Fruit fly (Drosophila melanogaster) whole organism, embryonic: ENCODE measurements around the gene Pex3.

Experiments used
- Abd-B ChIP-seq: fragments of 200-800 bp; sonication (Bioruptor generic); optimal IDR thresholded peaks from 2 replicates; lab custom pipeline; 2018; ENCODE audit warnings: missing biosample characterization, mild to moderate bottlenecking, missing genetic modification characterization, moderate library complexity
- Antp ChIP-seq: fragments of 200-800 bp; sonication (Bioruptor generic); optimal IDR thresholded peaks from 3 replicates; lab custom pipeline; 2016; ENCODE audit warnings: missing biosample characterization, missing genetic modification characterization
- CG10321 ChIP-seq: fragments of 200-800 bp; sonication (Bioruptor generic); IDR thresholded peaks from 2 replicates; pipeline ENCODE4 v1.3.6; 2022; ENCODE audit warnings: missing biosample characterization, missing genetic modification characterization
- CG10462 ChIP-seq: fragments of 200-800 bp; sonication (Bioruptor generic); optimal IDR thresholded peaks from 2 replicates; lab custom pipeline; 2016; ENCODE audit warnings: missing biosample characterization, missing genetic modification characterization
- CG10654 ChIP-seq: fragments of 200-800 bp; sonication (Bioruptor generic); optimal IDR thresholded peaks from 2 replicates; lab custom pipeline; 2016; ENCODE audit warnings: missing biosample characterization, missing genetic modification characterization
- CG10959 ChIP-seq: fragments of 200-800 bp; sonication (Bioruptor generic); IDR thresholded peaks from 2 replicates; pipeline ENCODE4 v1.3.6; 2022; ENCODE audit warnings: missing biosample characterization, missing genetic modification characterization
- CG10979 ChIP-seq: fragments of 200-800 bp; sonication (Bioruptor generic); optimal IDR thresholded peaks from 2 replicates; lab custom pipeline; 2018; ENCODE audit warnings: missing biosample characterization, mild to moderate bottlenecking, missing genetic modification characterization, moderate library complexity
- CG11696 ChIP-seq: fragments of 200-800 bp; sonication (Bioruptor generic); IDR thresholded peaks from 2 replicates; pipeline ENCODE4 v1.3.6; 2022; ENCODE audit warnings: missing biosample characterization, missing genetic modification characterization
- CG1233 ChIP-seq: fragments of 200-800 bp; sonication (Bioruptor generic); optimal IDR thresholded peaks from 4 replicates; lab custom pipeline; 2018; ENCODE audit warnings: missing biosample characterization, mild to moderate bottlenecking, missing genetic modification characterization
- CG12659 ChIP-seq: fragments of 200-800 bp; sonication (Bioruptor generic); optimal IDR thresholded peaks from 3 replicates; lab custom pipeline; 2017; ENCODE audit warnings: mild to moderate bottlenecking, missing biosample characterization, missing genetic modification reagents, missing genetic modification characterization
- CG12942 ChIP-seq: fragments of 200-800 bp; sonication (Bioruptor generic); optimal IDR thresholded peaks from 3 replicates; lab custom pipeline; 2016; ENCODE audit warnings: missing biosample characterization, missing genetic modification characterization
- CG18011 ChIP-seq: fragments of 200-800 bp; sonication (Bioruptor generic); optimal IDR thresholded peaks from 2 replicates; lab custom pipeline; 2017; ENCODE audit warnings: missing biosample characterization, missing genetic modification characterization, mild to moderate bottlenecking, moderate library complexity, missing genotype
- CG18262 ChIP-seq: fragments of 200-800 bp; optimal IDR thresholded peaks from 3 replicates; lab custom pipeline; 2019; ENCODE audit warnings: missing biosample characterization, mild to moderate bottlenecking, missing genetic modification characterization, moderate library complexity
- CG32532 ChIP-seq: fragments of 200-800 bp; sonication (Bioruptor generic); IDR thresholded peaks from 2 replicates; pipeline ENCODE4 v1.3.6; 2022; ENCODE audit warnings: missing biosample characterization, missing genetic modification characterization
- CG33213 ChIP-seq: fragments of 200-800 bp; sonication (Bioruptor generic); optimal IDR thresholded peaks from 3 replicates; lab custom pipeline; 2016; ENCODE audit warnings: missing biosample characterization, missing genetic modification characterization
- CG4617 ChIP-seq: fragments of 200-800 bp; sonication (Bioruptor generic); optimal IDR thresholded peaks from 3 replicates; lab custom pipeline; 2016; ENCODE audit warnings: missing biosample characterization, missing genetic modification characterization, borderline replicate concordance
- CG4820 ChIP-seq: fragments of 200-800 bp; sonication (Bioruptor generic); optimal IDR thresholded peaks from 3 replicates; lab custom pipeline; 2016; ENCODE audit warnings: missing biosample characterization, missing genetic modification characterization
- CG5953 ChIP-seq: fragments of 200-800 bp; sonication (Bioruptor generic); IDR thresholded peaks from 2 replicates; pipeline ENCODE4 v1.3.6; 2022; ENCODE audit warnings: missing biosample characterization, missing genetic modification characterization
- CG6791 ChIP-seq: fragments of 200-800 bp; sonication (Bioruptor generic); IDR thresholded peaks from 3 replicates; pipeline ENCODE4 v1.3.6; 2022; ENCODE audit warnings: missing biosample characterization, missing genetic modification characterization; ENCODE audit not compliant: partially characterized antibody
- CG7839 ChIP-seq: fragments of 200-800 bp; sonication (Bioruptor generic); optimal IDR thresholded peaks from 3 replicates; lab custom pipeline; 2018; ENCODE audit warnings: missing biosample characterization, mild to moderate bottlenecking, missing genetic modification characterization, moderate library complexity
- CG7963 ChIP-seq: fragments of 200-800 bp; sonication (Bioruptor generic); IDR thresholded peaks from 3 replicates; pipeline ENCODE4 v1.3.6; 2022; ENCODE audit warnings: missing biosample characterization, missing genetic modification characterization; ENCODE audit not compliant: partially characterized antibody
- D19A ChIP-seq: fragments of 200-800 bp; optimal IDR thresholded peaks from 3 replicates; lab custom pipeline; 2019; ENCODE audit warnings: missing biosample characterization, mild to moderate bottlenecking, missing genetic modification characterization, moderate library complexity
- Gug ChIP-seq: fragments of 200-800 bp; sonication (Bioruptor generic); IDR thresholded peaks from 4 replicates; pipeline ENCODE4 v1.3.6; 2022; ENCODE audit warnings: missing biosample characterization, missing genetic modification characterization
- HLH3B ChIP-seq: fragments of 200-800 bp; sonication (Bioruptor generic); IDR thresholded peaks from 2 replicates; pipeline ENCODE4 v1.3.6; 2022; ENCODE audit warnings: missing biosample characterization, missing genetic modification characterization
- HLH4C ChIP-seq: fragments of 200-800 bp; sonication (Bioruptor generic); IDR thresholded peaks from 3 replicates; pipeline ENCODE4 v1.3.6; 2022; ENCODE audit warnings: missing biosample characterization, missing genetic modification characterization; ENCODE audit not compliant: partially characterized antibody
- Hsf ChIP-seq: fragments of 200-800 bp; sonication (Bioruptor generic); optimal IDR thresholded peaks from 3 replicates; lab custom pipeline; 2016; ENCODE audit warnings: missing biosample characterization, missing genetic modification characterization
- Max ChIP-seq: fragments of 200-800 bp; sonication (Bioruptor generic); optimal IDR thresholded peaks from 2 replicates; lab custom pipeline; 2016; ENCODE audit warnings: missing biosample characterization, mild to moderate bottlenecking, missing genetic modification characterization
- Optix ChIP-seq: fragments of 200-800 bp; sonication (Bioruptor generic); IDR thresholded peaks from 3 replicates; pipeline ENCODE4 v1.3.6; 2022; ENCODE audit warnings: missing biosample characterization, missing genetic modification characterization
- Pdp1 ChIP-seq, 2 experiments: fragments of 200-800 bp; sonication (Bioruptor generic); optimal IDR thresholded peaks; 3 replicates each; lab custom pipeline; 2016; ENCODE audit warnings: missing biosample characterization in 2 of 2, missing genetic modification characterization in 2 of 2, mild to moderate bottlenecking in 1 of 2, moderate library complexity in 1 of 2
- Side ChIP-seq: fragments of 200-800 bp; sonication (Bioruptor generic); optimal IDR thresholded peaks from 2 replicates; lab custom pipeline; 2016; ENCODE audit warnings: missing biosample characterization, missing genetic modification characterization
- Ssrp ChIP-seq: fragments of 200-800 bp; sonication (Bioruptor generic); optimal IDR thresholded peaks from 2 replicates; lab custom pipeline; 2018; ENCODE audit warnings: missing biosample characterization, mild to moderate bottlenecking, missing genetic modification characterization, moderate library complexity
- ase ChIP-seq: fragments of 200-800 bp; sonication (Bioruptor generic); IDR thresholded peaks from 3 replicates; pipeline ENCODE4 v1.3.6; 2022; ENCODE audit warnings: missing biosample characterization, missing genetic modification characterization
- ato ChIP-seq: fragments of 200-800 bp; sonication (Bioruptor generic); IDR thresholded peaks from 2 replicates; pipeline ENCODE4 v1.3.6; 2022; ENCODE audit warnings: missing biosample characterization, missing genetic modification characterization; ENCODE audit not compliant: partially characterized antibody
- chif ChIP-seq, 2 experiments: fragments of 200-800 bp; sonication (Bioruptor generic); optimal IDR thresholded peaks; 3 replicates each; lab custom pipeline; 2016; ENCODE audit warnings: missing biosample characterization in 2 of 2, missing genetic modification characterization in 2 of 2
- dan ChIP-seq: fragments of 200-800 bp; sonication (Bioruptor generic); IDR thresholded peaks from 2 replicates; pipeline ENCODE4 v1.3.6; 2022; ENCODE audit warnings: missing biosample characterization, missing genetic modification characterization
- ems ChIP-seq: fragments of 200-800 bp; sonication (Bioruptor generic); optimal IDR thresholded peaks from 3 replicates; lab custom pipeline; 2016; ENCODE audit warnings: missing biosample characterization, missing genetic modification characterization
- gcm ChIP-seq: fragments of 200-800 bp; sonication (Bioruptor generic); optimal IDR thresholded peaks from 2 replicates; lab custom pipeline; 2019; ENCODE audit warnings: missing biosample characterization, mild to moderate bottlenecking, missing genetic modification characterization, moderate library complexity
- gsb-n ChIP-seq: fragments of 200-800 bp; sonication (Bioruptor generic); optimal IDR thresholded peaks from 3 replicates; lab custom pipeline; 2018; ENCODE audit warnings: missing biosample characterization, mild to moderate bottlenecking, missing genetic modification characterization
- lov ChIP-seq, 2 experiments: fragments of 200-800 bp in 1 of 2; fragments of >200 bp in 1 of 2; sonication (Bioruptor generic) in 1 of 2; IDR thresholded peaks in 1 of 2; optimal IDR thresholded peaks in 1 of 2; 2 replicates in 1 of 2; 3 replicates in 1 of 2; pipeline versions ENCODE4 v1.3.6 to Lab custom; 2017 to 2022; ENCODE audit warnings: missing biosample characterization in 1 of 2, missing genetic modification characterization in 1 of 2
- nmo ChIP-seq: fragments of 200-800 bp; sonication (Bioruptor generic); optimal IDR thresholded peaks from 2 replicates; lab custom pipeline; 2018; ENCODE audit warnings: missing biosample characterization, mild to moderate bottlenecking, missing genetic modification characterization, moderate library complexity
- oc ChIP-seq: fragments of 200-800 bp; sonication (Bioruptor generic); optimal IDR thresholded peaks from 2 replicates; lab custom pipeline; 2018; ENCODE audit warnings: missing biosample characterization, mild to moderate bottlenecking, missing genetic modification characterization, moderate library complexity
- peb ChIP-seq: fragments of 200-800 bp; sonication (Bioruptor generic); IDR thresholded peaks from 2 replicates; pipeline ENCODE4 v1.3.6; 2022; ENCODE audit warnings: missing biosample characterization, missing genetic modification characterization
- sna ChIP-seq: fragments of 200-800 bp; sonication (Bioruptor generic); IDR thresholded peaks from 2 replicates; pipeline ENCODE4 v1.3.6; 2022; ENCODE audit warnings: missing biosample characterization, missing genetic modification characterization; ENCODE audit not compliant: partially characterized antibody
- so ChIP-seq: fragments of 200-800 bp; sonication (Bioruptor generic); IDR thresholded peaks from 3 replicates; pipeline ENCODE4 v1.3.6; 2022; ENCODE audit warnings: missing biosample characterization, missing genetic modification characterization
- sob ChIP-seq: fragments of 200-800 bp; sonication (Bioruptor generic); IDR thresholded peaks from 2 replicates; pipeline ENCODE4 v1.3.6; 2022; ENCODE audit warnings: missing biosample characterization, missing genetic modification characterization
- tna ChIP-seq: fragments of 200-800 bp; sonication (Bioruptor generic); IDR thresholded peaks from 2 replicates; pipeline ENCODE4 v1.3.6; 2022; ENCODE audit warnings: missing biosample characterization, missing genetic modification characterization; ENCODE audit not compliant: partially characterized antibody
- unpg ChIP-seq: fragments of 200-800 bp; sonication (Bioruptor generic); optimal IDR thresholded peaks from 3 replicates; lab custom pipeline; 2018; ENCODE audit warnings: missing biosample characterization, mild to moderate bottlenecking, missing genetic modification characterization, moderate library complexity
- wdn ChIP-seq: fragments of 200-800 bp; sonication (Bioruptor generic); IDR thresholded peaks from 2 replicates; pipeline ENCODE4 v1.3.6; 2022; ENCODE audit warnings: missing biosample characterization, missing genetic modification characterization

Gene Pex3

dm6 chr3L:15104849-15105555 is 39.2 kb upstream of the Pex3 start (continued):
- TF ChIP-seq CG1233 (GFP tag; lab: Kevin White, UChicago) (no peak), CG10979 (tag; lab: Kevin White, UChicago) (peak; percentile 27), HLH3B (GFP tag; lab: Robert Waterston, UW) (peak; percentile 36; the same call in 1 of the 2 replicates), so (GFP tag; lab: Robert Waterston, UW) (no peak), CG5953 (peak; percentile 13; the same call in 1 of the 2 replicates), sob (GFP tag; lab: Robert Waterston, UW) (peak; percentile 75), ems (GFP tag; lab: Kevin White, UChicago) (peak; percentile 9), Gug (GFP tag; lab: Robert Waterston, UW) (peak; percentile 58; the same call in 2 of the 4 replicates), Antp (GFP tag; lab: Kevin White, UChicago) (peak; percentile 72), CG4617 (GFP tag; lab: Kevin White, UChicago) (no peak), ase (GFP tag; lab: Robert Waterston, UW) (no peak), CG18011 (peak; percentile 17), chif (GFP tag; optimal IDR thresholded peaks at IDR 0.05; lab: Kevin White, UChicago) (peak; percentile 20 to 44), CG4820 (GFP tag; lab: Kevin White, UChicago) (no peak), CG7963 (GFP tag; lab: Robert Waterston, UW) (no peak), dan (GFP tag; lab: Robert Waterston, UW) (no peak), CG10321 (GFP tag; lab: Robert Waterston, UW) (no peak), CG10654 (peak; percentile 9), CG32532 (GFP tag; lab: Robert Waterston, UW) (peak; percentile 58), D19A (tag; lab: Kevin White, UChicago) (peak; percentile 95), Side (GFP tag; lab: Kevin White, UChicago) (peak; percentile 18), wdn (GFP tag; lab: Robert Waterston, UW) (no peak), gcm (GFP tag; lab: Kevin White, UChicago) (peak; percentile 6), sna (GFP tag; lab: Robert Waterston, UW) (no peak), tna (GFP tag; lab: Robert Waterston, UW) (no peak), CG6791 (GFP tag; lab: Robert Waterston, UW) (no peak), Hsf (GFP tag; lab: Kevin White, UChicago) (peak; percentile 68), CG10959 (GFP tag; lab: Robert Waterston, UW) (no peak), CG7839 (tag; lab: Kevin White, UChicago) (peak; percentile 69), Max (GFP tag; lab: Kevin White, UChicago) (no peak), ato (GFP tag; lab: Robert Waterston, UW) (no peak), Pdp1 (GFP tag; optimal IDR thresholded peaks at IDR 0.05; lab: Kevin White, UChicago) (peak; percentile 37 to 67), lov (optimal IDR thresholded peaks at IDR 0.05; lab: Kevin White, UChicago) (no peak), lov (GFP tag; IDR thresholded peaks at IDR 0.05; lab: Robert Waterston, UW) (no peak), peb (GFP tag; lab: Robert Waterston, UW) (peak; percentile 56), HLH4C (GFP tag; lab: Robert Waterston, UW) (no peak), Ssrp (tag; lab: Kevin White, UChicago) (peak; percentile 51), oc (tag; lab: Kevin White, UChicago) (no peak), CG18262 (tag; lab: Kevin White, UChicago) (peak; percentile 46), Abd-B (peak; percentile 26), CG12942 (peak; percentile 41), CG12659 (GFP tag; lab: Kevin White, UChicago) (peak; percentile 63), Optix (GFP tag; lab: Robert Waterston, UW) (peak; percentile 43; the same call in 1 of the 3 replicates), unpg (peak; percentile 47), CG11696 (GFP tag; lab: Robert Waterston, UW) (no peak), nmo (GFP tag; lab: Kevin White, UChicago) (peak; percentile 47), CG33213 (no peak), gsb-n (tag; lab: Kevin White, UChicago) (no peak), CG10462 (GFP tag; lab: Kevin White, UChicago) (no peak)
